Fruit fly (Drosophila melanogaster) whole organism, embryonic: ENCODE results near the gene Uck.

ENCODE experiments used
- Ada2b ChIP-seq: fragments of 200-800 bp; sonication (Bioruptor generic); IDR thresholded peaks from 2 replicates; pipeline ENCODE4 v1.3.6; 2022; ENCODE audit warnings: missing biosample characterization, missing genetic modification characterization
- Atf3 ChIP-seq: fragments of 200-800 bp; sonication (Bioruptor generic); optimal IDR thresholded peaks from 3 replicates; lab custom pipeline; 2016; ENCODE audit warnings: missing biosample characterization, missing genetic modification characterization
- CG11085 ChIP-seq: fragments of 200-800 bp; sonication (Bioruptor generic); IDR thresholded peaks from 2 replicates; pipeline ENCODE4 v1.3.6; 2022; ENCODE audit warnings: missing biosample characterization, missing genetic modification characterization
- CG12299 ChIP-seq: fragments of 200-800 bp; sonication (Bioruptor generic); optimal IDR thresholded peaks from 2 replicates; lab custom pipeline; 2018; ENCODE audit warnings: missing biosample characterization, mild to moderate bottlenecking, missing genetic modification characterization
- CG13775 ChIP-seq: fragments of 200-800 bp; sonication (Bioruptor generic); optimal IDR thresholded peaks from 3 replicates; lab custom pipeline; 2017; ENCODE audit warnings: missing biosample characterization, mild to moderate bottlenecking, missing genetic modification characterization
- CG13894 ChIP-seq: fragments of 200-800 bp; sonication (Bioruptor generic); optimal IDR thresholded peaks from 3 replicates; lab custom pipeline; 2018; ENCODE audit warnings: missing biosample characterization, mild to moderate bottlenecking, missing genetic modification characterization, moderate library complexity
- CG15601 ChIP-seq: fragments of 200-800 bp; sonication (Bioruptor generic); optimal IDR thresholded peaks from 3 replicates; lab custom pipeline; 2019; ENCODE audit warnings: missing biosample characterization, mild to moderate bottlenecking, missing genetic modification characterization, moderate library complexity
- CG15696 ChIP-seq: fragments of 200-800 bp; sonication (Bioruptor generic); optimal IDR thresholded peaks from 2 replicates; lab custom pipeline; 2019; ENCODE audit warnings: missing biosample characterization, mild to moderate bottlenecking, missing genetic modification characterization, moderate library complexity
- CG17186 ChIP-seq: fragments of 200-800 bp; sonication (Bioruptor generic); optimal IDR thresholded peaks from 3 replicates; lab custom pipeline; 2017; ENCODE audit warnings: missing biosample characterization, missing genetic modification reagents, missing genetic modification characterization
- CG1792 ChIP-seq: fragments of 200-800 bp; sonication (Bioruptor generic); optimal IDR thresholded peaks from 2 replicates; lab custom pipeline; 2016; ENCODE audit warnings: missing biosample characterization, missing genetic modification characterization
- CG2199 ChIP-seq: fragments of 200-800 bp; sonication (Bioruptor generic); IDR thresholded peaks from 3 replicates; pipeline ENCODE4 v1.3.6; 2022; ENCODE audit warnings: missing biosample characterization, missing genetic modification characterization
- CG2875 ChIP-seq: fragments of 200-800 bp; sonication (Bioruptor generic); optimal IDR thresholded peaks from 2 replicates; lab custom pipeline; 2017; ENCODE audit warnings: missing biosample characterization, mild to moderate bottlenecking, missing genetic modification characterization, missing genetic modification reagents
- CG3407 ChIP-seq: fragments of 200-800 bp; sonication (Bioruptor generic); optimal IDR thresholded peaks from 2 replicates; lab custom pipeline; 2018; ENCODE audit warnings: missing biosample characterization, mild to moderate bottlenecking, missing genetic modification characterization
- CG4360 ChIP-seq: fragments of 200-800 bp; sonication (Bioruptor generic); IDR thresholded peaks from 2 replicates; pipeline ENCODE4 v1.3.6; 2022; ENCODE audit warnings: missing biosample characterization, missing genetic modification characterization
- CG6654 ChIP-seq: fragments of 200-800 bp; sonication (Bioruptor generic); optimal IDR thresholded peaks from 2 replicates; lab custom pipeline; 2017; ENCODE audit warnings: missing biosample characterization, mild to moderate bottlenecking, missing genetic modification characterization
- CG8281 ChIP-seq: fragments of 200-800 bp; sonication (Bioruptor generic); optimal IDR thresholded peaks from 2 replicates; lab custom pipeline; 2018; ENCODE audit warnings: missing biosample characterization, mild to moderate bottlenecking, missing genetic modification characterization, moderate library complexity
- CG8290 ChIP-seq, 3 experiments: fragments of 200-800 bp; sonication (Bioruptor generic); optimal IDR thresholded peaks; 2 replicates each; lab custom pipeline; 2016 to 2019; ENCODE audit warnings: missing biosample characterization in 3 of 3, missing genetic modification characterization in 3 of 3, mild to moderate bottlenecking in 2 of 3, moderate library complexity in 1 of 3
- D19B ChIP-seq: fragments of 200-800 bp; sonication (Bioruptor generic); optimal IDR thresholded peaks from 2 replicates; lab custom pipeline; 2017; ENCODE audit warnings: missing biosample characterization, mild to moderate bottlenecking, missing genetic modification characterization
- Deaf1 ChIP-seq: fragments of 200-800 bp; optimal IDR thresholded peaks from 3 replicates; lab custom pipeline; 2019; ENCODE audit warnings: missing biosample characterization, mild to moderate bottlenecking, missing genetic modification characterization, moderate library complexity
- Eip74EF ChIP-seq, 2 experiments: fragments of 200-800 bp in 1 of 2; fragments of >200 bp in 1 of 2; sonication (Bioruptor generic) in 1 of 2; optimal IDR thresholded peaks; 2 replicates each; lab custom pipeline; 2017 to 2019; ENCODE audit warnings: missing biosample characterization in 2 of 2, missing genetic modification characterization in 2 of 2, mild to moderate bottlenecking in 1 of 2, moderate library complexity in 1 of 2
- Elba2 ChIP-seq: fragments of 200-800 bp; sonication (Bioruptor generic); optimal IDR thresholded peaks from 3 replicates; lab custom pipeline; 2016; ENCODE audit warnings: missing biosample characterization, missing genetic modification characterization
- Med ChIP-seq: fragments of 200-800 bp; sonication (Bioruptor generic); peaks from one replicate; lab custom pipeline; 2016; ENCODE audit warnings: missing biosample characterization, missing genetic modification characterization, mild to moderate bottlenecking, inconsistent platforms, moderate library complexity
- Mes4 ChIP-seq: fragments of 200-800 bp; sonication (Bioruptor generic); optimal IDR thresholded peaks from 2 replicates; lab custom pipeline; 2016; ENCODE audit warnings: missing biosample characterization, missing genetic modification characterization
- NC2β ChIP-seq: fragments of 200-800 bp; sonication (Bioruptor generic); optimal IDR thresholded peaks from 2 replicates; lab custom pipeline; 2016; ENCODE audit warnings: missing biosample characterization, missing genetic modification characterization
- Oaz ChIP-seq: fragments of 200-800 bp; sonication (Bioruptor generic); IDR thresholded peaks from 2 replicates; pipeline ENCODE4 v1.3.6; 2022; ENCODE audit warnings: missing biosample characterization, missing genetic modification characterization
- Opbp ChIP-seq: fragments of 200-800 bp; sonication (Bioruptor generic); IDR thresholded peaks from 3 replicates; pipeline ENCODE4 v1.3.6; 2022; ENCODE audit warnings: missing biosample characterization, missing genetic modification characterization; ENCODE audit not compliant: partially characterized antibody
- Ravus ChIP-seq: fragments of 200-800 bp; sonication (Bioruptor generic); IDR thresholded peaks from 2 replicates; pipeline ENCODE4 v1.3.6; 2022; ENCODE audit warnings: missing biosample characterization, missing genetic modification characterization
- Sox102F ChIP-seq: fragments of 200-800 bp; sonication (Bioruptor generic); optimal IDR thresholded peaks from 2 replicates; lab custom pipeline; 2018; ENCODE audit warnings: missing biosample characterization, mild to moderate bottlenecking, missing genetic modification characterization, moderate library complexity
- Xrp1 ChIP-seq: fragments of 200-800 bp; sonication (Bioruptor generic); IDR thresholded peaks from 2 replicates; pipeline ENCODE4 v1.3.6; 2022; ENCODE audit warnings: missing biosample characterization, missing genetic modification characterization
- ato ChIP-seq: fragments of 200-800 bp; sonication (Bioruptor generic); IDR thresholded peaks from 2 replicates; pipeline ENCODE4 v1.3.6; 2022; ENCODE audit warnings: missing biosample characterization, missing genetic modification characterization; ENCODE audit not compliant: partially characterized antibody
- az2 ChIP-seq: fragments of 200-800 bp; sonication (Bioruptor generic); optimal IDR thresholded peaks from 3 replicates; lab custom pipeline; 2016; ENCODE audit warnings: missing biosample characterization, missing genetic modification characterization
- bcd ChIP-seq: fragments of 200-800 bp; sonication (Bioruptor generic); optimal IDR thresholded peaks from 2 replicates; lab custom pipeline; 2017; ENCODE audit warnings: missing biosample characterization, mild to moderate bottlenecking, missing genetic modification characterization
- bsh ChIP-seq, 2 experiments: fragments of 200-800 bp; sonication (Bioruptor generic); optimal IDR thresholded peaks; 2 replicates each; lab custom pipeline; 2017 to 2018; ENCODE audit warnings: mild to moderate bottlenecking in 2 of 2, missing biosample characterization in 2 of 2, missing genetic modification characterization in 2 of 2, moderate library complexity in 1 of 2
- ci ChIP-seq: fragments of 200-800 bp; sonication (Bioruptor generic); IDR thresholded peaks from 3 replicates; pipeline ENCODE4 v1.3.6; 2022; ENCODE audit warnings: missing biosample characterization, missing genetic modification characterization
- croc ChIP-seq: fragments of 200-800 bp; sonication (Bioruptor generic); conservative IDR thresholded peaks from 3 replicates; pipeline ENCODE4 v1.3.6; 2022; ENCODE audit warnings: missing biosample characterization, missing genetic modification characterization
- en ChIP-seq: fragments of 200-800 bp; sonication (Bioruptor generic); optimal IDR thresholded peaks from 2 replicates; lab custom pipeline; 2016; ENCODE audit warnings: missing biosample characterization, missing genetic modification characterization
- ewg ChIP-seq: fragments of 200-800 bp; sonication (Bioruptor generic); optimal IDR thresholded peaks from 3 replicates; lab custom pipeline; 2017; ENCODE audit warnings: mild to moderate bottlenecking, missing biosample characterization, missing genetic modification reagents, missing genetic modification characterization
- inv ChIP-seq: fragments of 200-800 bp; sonication (Bioruptor generic); IDR thresholded peaks from 2 replicates; pipeline ENCODE4 v1.3.6; 2022; ENCODE audit warnings: missing biosample characterization, missing genetic modification characterization; ENCODE audit not compliant: partially characterized antibody
- jumu ChIP-seq: fragments of 200-800 bp; sonication (Bioruptor generic); optimal IDR thresholded peaks from 3 replicates; lab custom pipeline; 2016; ENCODE audit warnings: missing biosample characterization, missing genetic modification characterization
- lilli ChIP-seq: fragments of 200-800 bp; sonication (Bioruptor generic); optimal IDR thresholded peaks from 3 replicates; lab custom pipeline; 2016; ENCODE audit warnings: missing biosample characterization, missing genetic modification characterization
- prd ChIP-seq, 3 experiments: fragments of >200 bp in 2 of 3; fragments of 200-800 bp in 1 of 3; sonication (Bioruptor generic) in 1 of 3; optimal IDR thresholded peaks in 2 of 3; IDR thresholded peaks in 1 of 3; 2 replicates in 2 of 3; 3 replicates in 1 of 3; pipeline versions ENCODE4 v1.3.6 to Lab custom; 2017 to 2022; ENCODE audit warnings: missing biosample characterization in 1 of 3, missing genetic modification characterization in 1 of 3
- pzg ChIP-seq: fragments of 200-800 bp; sonication (Bioruptor generic); optimal IDR thresholded peaks from 3 replicates; lab custom pipeline; 2018; ENCODE audit warnings: missing biosample characterization, mild to moderate bottlenecking, missing genetic modification characterization, moderate library complexity
- trh ChIP-seq: fragments of 200-800 bp; sonication (Bioruptor generic); optimal IDR thresholded peaks from 2 replicates; lab custom pipeline; 2016; ENCODE audit warnings: missing biosample characterization, missing genetic modification characterization
- tx ChIP-seq: fragments of 200-800 bp; sonication (Bioruptor generic); optimal IDR thresholded peaks from 2 replicates; lab custom pipeline; 2016; ENCODE audit warnings: missing biosample characterization, missing genetic modification characterization
- vvl ChIP-seq: fragments of 200-800 bp; sonication (Bioruptor generic); IDR thresholded peaks from 2 replicates; pipeline ENCODE4 v1.3.6; 2022; ENCODE audit warnings: missing biosample characterization, missing genetic modification characterization
- zen ChIP-seq: fragments of 200-800 bp; sonication (Bioruptor generic); optimal IDR thresholded peaks from 3 replicates; lab custom pipeline; 2018; ENCODE audit warnings: missing biosample characterization, mild to moderate bottlenecking, missing genetic modification characterization, moderate library complexity
- zf30C ChIP-seq: fragments of 200-800 bp; sonication (Bioruptor generic); optimal IDR thresholded peaks from 3 replicates; lab custom pipeline; 2018; ENCODE audit warnings: missing biosample characterization, mild to moderate bottlenecking, missing genetic modification characterization

Gene Uck

dm6 chr3R:24263588-24264413, 26.2 kb upstream of the Uck start (continued):
- TF ChIP-seq CG13775 = no peak
- no peak for TF ChIP-seq CG11085
- TF ChIP-seq az2 = no peak
- no peak for TF ChIP-seq CG3407 (GFP tag; lab: Kevin White, UChicago)
- TF ChIP-seq Sox102F (GFP tag; lab: Kevin White, UChicago) = peak; percentile 33
- TF ChIP-seq tx (GFP tag; lab: Kevin White, UChicago) = no peak
- no peak for TF ChIP-seq croc
- no peak for TF ChIP-seq CG2199 (GFP tag; lab: Robert Waterston, UW)
- no peak for TF ChIP-seq NC2β (GFP tag; lab: Kevin White, UChicago)
- TF ChIP-seq ewg (GFP tag; lab: Kevin White, UChicago) = peak; percentile 91
- no peak for TF ChIP-seq CG8281
- TF ChIP-seq CG2875 (GFP tag; lab: Kevin White, UChicago) = no peak
- TF ChIP-seq Elba2 (GFP tag; lab: Kevin White, UChicago) = peak; percentile 4
- TF ChIP-seq CG15696 = no peak
- no peak for TF ChIP-seq CG6654 (GFP tag; lab: Kevin White, UChicago)
- TF ChIP-seq Atf3 (GFP tag; lab: Kevin White, UChicago) = no peak
- 0 out of 3 replicates have a peak, but pooled peaks have one; percentile 13 for TF ChIP-seq Opbp (GFP tag; lab: Robert Waterston, UW)
- TF ChIP-seq CG17186 (GFP tag; lab: Kevin White, UChicago) = no peak
- no peak for TF ChIP-seq Ravus (GFP tag; lab: Robert Waterston, UW)
- 0 out of 3 replicates have a peak, but pooled peaks have one; percentile 11 for TF ChIP-seq ci (GFP tag; lab: Robert Waterston, UW)
- no peak for TF ChIP-seq jumu (GFP tag; lab: Kevin White, UChicago)
- TF ChIP-seq vvl (GFP tag; lab: Robert Waterston, UW) = 0 out of 2 replicates have a peak, but pooled peaks have one; percentile 9
- peak; percentile 4 to 11 for TF ChIP-seq bsh (GFP tag; optimal IDR thresholded peaks at IDR 0.05; lab: Kevin White, UChicago)
- peak; percentile 14 for TF ChIP-seq bcd (GFP tag; lab: Kevin White, UChicago)
- TF ChIP-seq ato = no peak
- TF ChIP-seq CG8290 (GFP tag; optimal IDR thresholded peaks at IDR 0.05; lab: Kevin White, UChicago) = no peak
- peak in 1 of 2 experiments; percentile 23 for TF ChIP-seq CG8290 (tag; optimal IDR thresholded peaks at IDR 0.05; lab: Kevin White, UChicago)
- peak; percentile 82 for TF ChIP-seq D19B (GFP tag; lab: Kevin White, UChicago)
- no peak for TF ChIP-seq Oaz (GFP tag; lab: Robert Waterston, UW)
- TF ChIP-seq CG1792 (GFP tag; lab: Kevin White, UChicago) = no peak
- TF ChIP-seq prd (optimal IDR thresholded peaks at IDR 0.05; lab: Kevin White, UChicago) = no peak
- TF ChIP-seq prd (GFP tag; IDR thresholded peaks at IDR 0.05; lab: Robert Waterston, UW) = 0 out of 3 replicates have a peak, but pooled peaks have one; percentile 28
- TF ChIP-seq Mes4 = no peak
- TF ChIP-seq Eip74EF (GFP tag; optimal IDR thresholded peaks at IDR 0.05; lab: Kevin White, UChicago) = peak in 1 of 2 experiments; percentile 17
- no peak for TF ChIP-seq en (GFP tag; lab: Kevin White, UChicago)
- TF ChIP-seq CG13894 (tag; lab: Kevin White, UChicago) = peak; percentile 40
- TF ChIP-seq inv (GFP tag; lab: Robert Waterston, UW) = peak; percentile 12; the same call in 1 of the 2 replicates
- TF ChIP-seq CG12299 (tag; lab: Kevin White, UChicago) = no peak
- TF ChIP-seq Med (GFP tag; lab: Kevin White, UChicago) = peak; percentile 71
- peak; percentile 1 for TF ChIP-seq pzg (GFP tag; lab: Kevin White, UChicago)
- no peak for TF ChIP-seq lilli (GFP tag; lab: Kevin White, UChicago)
- no peak for TF ChIP-seq Ada2b (GFP tag; lab: Robert Waterston, UW)
- peak; percentile 22; the same call in 1 of the 2 replicates for TF ChIP-seq Xrp1 (GFP tag; lab: Robert Waterston, UW)
- TF ChIP-seq CG15601 (tag; lab: Kevin White, UChicago) = no peak
- peak; percentile 49; the same call in 1 of the 2 replicates for TF ChIP-seq CG4360 (GFP tag; lab: Robert Waterston, UW)
- TF ChIP-seq zf30C (GFP tag; lab: Kevin White, UChicago) = no peak
- no peak for TF ChIP-seq zen (tag; lab: Kevin White, UChicago)
- TF ChIP-seq trh (GFP tag; lab: Kevin White, UChicago) = no peak
- peak; percentile 92 for TF ChIP-seq Deaf1 (tag; lab: Kevin White, UChicago)
